Fruit fly (Drosophila melanogaster) whole organism, embryonic: ENCODE results near the gene CG13386.

Experiments
- Asciz ChIP-seq: fragments of 200-800 bp; sonication (Bioruptor generic); optimal IDR thresholded peaks from 2 replicates; lab custom pipeline; 2017; ENCODE audit warnings: missing biosample characterization, mild to moderate bottlenecking, missing genetic modification characterization, missing genetic modification reagents
- CG11093 ChIP-seq: fragments of 200-800 bp; sonication (Bioruptor generic); IDR thresholded peaks from 3 replicates; pipeline ENCODE4 v1.3.6; 2022; ENCODE audit warnings: missing biosample characterization, missing genetic modification characterization
- CG12155 ChIP-seq: fragments of 200-800 bp; sonication (Bioruptor generic); optimal IDR thresholded peaks from 3 replicates; lab custom pipeline; 2016; ENCODE audit warnings: missing biosample characterization, missing genetic modification characterization
- CG13775 ChIP-seq: fragments of 200-800 bp; sonication (Bioruptor generic); optimal IDR thresholded peaks from 3 replicates; lab custom pipeline; 2017; ENCODE audit warnings: missing biosample characterization, mild to moderate bottlenecking, missing genetic modification characterization
- CG14710 ChIP-seq: fragments of 200-800 bp; sonication (Bioruptor generic); optimal IDR thresholded peaks from 3 replicates; lab custom pipeline; 2019; ENCODE audit warnings: missing biosample characterization, mild to moderate bottlenecking, missing genetic modification characterization, moderate library complexity
- CG1603 ChIP-seq: fragments of 200-800 bp; sonication (Bioruptor generic); optimal IDR thresholded peaks from 2 replicates; lab custom pipeline; 2019; ENCODE audit warnings: missing biosample characterization, mild to moderate bottlenecking, missing genetic modification characterization, moderate library complexity
- CG16779 ChIP-seq: fragments of 200-800 bp; sonication (Bioruptor generic); IDR thresholded peaks from 2 replicates; pipeline ENCODE4 v1.3.6; 2022; ENCODE audit warnings: missing biosample characterization, missing genetic modification characterization
- CG16863 ChIP-seq: fragments of 200-800 bp; sonication (Bioruptor generic); optimal IDR thresholded peaks from 3 replicates; lab custom pipeline; 2016; ENCODE audit warnings: missing biosample characterization, missing genetic modification characterization
- CG18599 ChIP-seq: fragments of 200-800 bp; sonication (Bioruptor generic); optimal IDR thresholded peaks from 3 replicates; lab custom pipeline; 2017; ENCODE audit warnings: missing biosample characterization, missing genetic modification characterization, mild to moderate bottlenecking, moderate library complexity, missing genetic modification reagents
- CG2129 ChIP-seq: fragments of 200-800 bp; sonication (Bioruptor generic); IDR thresholded peaks from 2 replicates; pipeline ENCODE4 v1.3.6; 2022; ENCODE audit warnings: missing biosample characterization, missing genetic modification characterization; ENCODE audit not compliant: partially characterized antibody
- CG2202 ChIP-seq: fragments of 200-800 bp; sonication (Bioruptor generic); optimal IDR thresholded peaks from 2 replicates; lab custom pipeline; 2018; ENCODE audit warnings: missing biosample characterization, mild to moderate bottlenecking, missing genetic modification characterization
- CG30431 ChIP-seq: fragments of 200-800 bp; sonication (Bioruptor generic); optimal IDR thresholded peaks from 2 replicates; lab custom pipeline; 2017; ENCODE audit warnings: missing biosample characterization, missing genetic modification characterization
- CG32532 ChIP-seq: fragments of 200-800 bp; sonication (Bioruptor generic); IDR thresholded peaks from 2 replicates; pipeline ENCODE4 v1.3.6; 2022; ENCODE audit warnings: missing biosample characterization, missing genetic modification characterization
- CG3407 ChIP-seq: fragments of 200-800 bp; sonication (Bioruptor generic); optimal IDR thresholded peaks from 2 replicates; lab custom pipeline; 2018; ENCODE audit warnings: missing biosample characterization, mild to moderate bottlenecking, missing genetic modification characterization
- CG3847 ChIP-seq: fragments of 200-800 bp; sonication (Bioruptor generic); IDR thresholded peaks from 2 replicates; pipeline ENCODE4 v1.3.6; 2022; ENCODE audit warnings: missing biosample characterization, missing genetic modification characterization
- CG3995 ChIP-seq: fragments of 200-800 bp; sonication (Bioruptor generic); optimal IDR thresholded peaks from 3 replicates; lab custom pipeline; 2016; ENCODE audit warnings: missing biosample characterization, missing genetic modification characterization
- CG7745 ChIP-seq: fragments of 200-800 bp; sonication (Bioruptor generic); optimal IDR thresholded peaks from 2 replicates; lab custom pipeline; 2018; ENCODE audit warnings: missing biosample characterization, mild to moderate bottlenecking, missing genetic modification characterization, moderate library complexity
- CG8388 ChIP-seq: fragments of 200-800 bp; sonication (Bioruptor generic); optimal IDR thresholded peaks from 2 replicates; lab custom pipeline; 2019; ENCODE audit warnings: missing biosample characterization, mild to moderate bottlenecking, missing genetic modification characterization, moderate library complexity
- CG9876 ChIP-seq: fragments of 200-800 bp; sonication (Bioruptor generic); optimal IDR thresholded peaks from 2 replicates; lab custom pipeline; 2016; ENCODE audit warnings: missing biosample characterization, missing genetic modification characterization
- Dfd ChIP-seq, 2 experiments: fragments of >200 bp; optimal IDR thresholded peaks; 2 replicates each; lab custom pipeline; 2017; ENCODE audit warnings: missing biosample characterization in 2 of 2, missing genetic modification characterization in 2 of 2
- Doc2 ChIP-seq: fragments of 200-800 bp; sonication (Bioruptor generic); IDR thresholded peaks from 2 replicates; pipeline ENCODE4 v1.3.6; 2022; ENCODE audit warnings: missing biosample characterization, missing genetic modification characterization
- Hey ChIP-seq: fragments of 200-800 bp; sonication (Bioruptor generic); optimal IDR thresholded peaks from 3 replicates; lab custom pipeline; 2018; ENCODE audit warnings: missing biosample characterization, mild to moderate bottlenecking, missing genetic modification characterization
- Neu2 ChIP-seq: fragments of 200-800 bp; sonication (Bioruptor generic); optimal IDR thresholded peaks from 3 replicates; lab custom pipeline; 2016; ENCODE audit warnings: missing biosample characterization, missing genetic modification characterization, borderline replicate concordance
- bbx ChIP-seq: fragments of 200-800 bp; sonication (Bioruptor generic); IDR thresholded peaks from 2 replicates; pipeline ENCODE4 v1.3.6; 2022; ENCODE audit warnings: missing biosample characterization, missing genetic modification characterization; ENCODE audit not compliant: partially characterized antibody
- chm ChIP-seq: fragments of 200-800 bp; sonication (Bioruptor generic); IDR thresholded peaks from 2 replicates; pipeline ENCODE4 v1.3.6; 2022; ENCODE audit warnings: missing biosample characterization, missing genetic modification characterization
- dmrt11E ChIP-seq: fragments of 200-800 bp; sonication (Bioruptor generic); optimal IDR thresholded peaks from 3 replicates; lab custom pipeline; 2018; ENCODE audit warnings: missing biosample characterization, mild to moderate bottlenecking, missing genetic modification characterization, moderate library complexity
- dpn ChIP-seq, 2 experiments: fragments of 200-800 bp; sonication (Bioruptor generic); optimal IDR thresholded peaks; 3 replicates each; lab custom pipeline; 2016; ENCODE audit warnings: missing biosample characterization in 2 of 2, missing genetic modification characterization in 2 of 2
- exex ChIP-seq: fragments of 200-800 bp; sonication (Bioruptor generic); optimal IDR thresholded peaks from 4 replicates; lab custom pipeline; 2018; ENCODE audit warnings: missing biosample characterization, mild to moderate bottlenecking, missing genetic modification characterization, moderate library complexity
- fd102C ChIP-seq: fragments of 200-800 bp; sonication (Bioruptor generic); optimal IDR thresholded peaks from 2 replicates; lab custom pipeline; 2018; ENCODE audit warnings: missing biosample characterization, mild to moderate bottlenecking, missing genetic modification characterization, moderate library complexity
- fu2 ChIP-seq: fragments of 200-800 bp; sonication (Bioruptor generic); optimal IDR thresholded peaks from 2 replicates; lab custom pipeline; 2016; ENCODE audit warnings: missing biosample characterization, missing genetic modification characterization
- grn ChIP-seq: fragments of 200-800 bp; sonication (Bioruptor generic); optimal IDR thresholded peaks from 3 replicates; lab custom pipeline; 2017; ENCODE audit warnings: missing biosample characterization, missing genetic modification characterization
- h ChIP-seq: fragments of >200 bp; optimal IDR thresholded peaks from 2 replicates; lab custom pipeline; 2017
- jing ChIP-seq: fragments of 200-800 bp; sonication (Bioruptor generic); optimal IDR thresholded peaks from 2 replicates; lab custom pipeline; 2018; ENCODE audit warnings: missing biosample characterization, mild to moderate bottlenecking, missing genetic modification characterization
- luna ChIP-seq: fragments of 200-800 bp; sonication (Bioruptor generic); optimal IDR thresholded peaks from 2 replicates; lab custom pipeline; 2016; ENCODE audit warnings: missing biosample characterization, missing genetic modification characterization
- maf-S ChIP-seq: fragments of 200-800 bp; sonication (Bioruptor generic); optimal IDR thresholded peaks from 2 replicates; lab custom pipeline; 2016; ENCODE audit warnings: missing biosample characterization, missing genetic modification characterization
- mirr ChIP-seq: fragments of 200-800 bp; sonication (Bioruptor generic); optimal IDR thresholded peaks from 3 replicates; lab custom pipeline; 2018; ENCODE audit warnings: missing biosample characterization, mild to moderate bottlenecking, missing genetic modification characterization
- nerfin-1 ChIP-seq: fragments of 200-800 bp; sonication (Bioruptor generic); optimal IDR thresholded peaks from 3 replicates; lab custom pipeline; 2019; ENCODE audit warnings: missing biosample characterization, mild to moderate bottlenecking, missing genetic modification characterization, moderate library complexity
- oc ChIP-seq: fragments of 200-800 bp; sonication (Bioruptor generic); optimal IDR thresholded peaks from 2 replicates; lab custom pipeline; 2018; ENCODE audit warnings: missing biosample characterization, mild to moderate bottlenecking, missing genetic modification characterization, moderate library complexity
- org-1 ChIP-seq: fragments of 200-800 bp; sonication (Bioruptor generic); optimal IDR thresholded peaks from 2 replicates; lab custom pipeline; 2017; ENCODE audit warnings: missing biosample characterization, missing genetic modification characterization
- peb ChIP-seq: fragments of 200-800 bp; sonication (Bioruptor generic); IDR thresholded peaks from 2 replicates; pipeline ENCODE4 v1.3.6; 2022; ENCODE audit warnings: missing biosample characterization, missing genetic modification characterization
- phol ChIP-seq: fragments of 200-800 bp; sonication (Bioruptor generic); optimal IDR thresholded peaks from 3 replicates; lab custom pipeline; 2018; ENCODE audit warnings: missing biosample characterization, mild to moderate bottlenecking, missing genetic modification characterization, moderate library complexity
- pros ChIP-seq: fragments of 200-800 bp; sonication (Bioruptor generic); optimal IDR thresholded peaks from 3 replicates; lab custom pipeline; 2019; ENCODE audit warnings: missing biosample characterization, mild to moderate bottlenecking, missing genetic modification characterization, moderate library complexity
- salm ChIP-seq: fragments of 200-800 bp; sonication (Bioruptor generic); optimal IDR thresholded peaks from 2 replicates; lab custom pipeline; 2018; ENCODE audit warnings: missing biosample characterization, mild to moderate bottlenecking, missing genetic modification characterization
- sob ChIP-seq: fragments of 200-800 bp; sonication (Bioruptor generic); IDR thresholded peaks from 2 replicates; pipeline ENCODE4 v1.3.6; 2022; ENCODE audit warnings: missing biosample characterization, missing genetic modification characterization
- ssp ChIP-seq: fragments of 200-800 bp; sonication (Bioruptor generic); IDR thresholded peaks from 2 replicates; pipeline ENCODE4 v1.3.6; 2022; ENCODE audit warnings: missing biosample characterization, missing genetic modification characterization
- tx ChIP-seq: fragments of 200-800 bp; sonication (Bioruptor generic); optimal IDR thresholded peaks from 2 replicates; lab custom pipeline; 2016; ENCODE audit warnings: missing biosample characterization, missing genetic modification characterization
- unc-4 ChIP-seq: fragments of 200-800 bp; sonication (Bioruptor generic); IDR thresholded peaks from 2 replicates; pipeline ENCODE4 v1.3.6; 2022; ENCODE audit warnings: missing biosample characterization, missing genetic modification characterization; ENCODE audit not compliant: partially characterized antibody
- zfh2 ChIP-seq: fragments of 200-800 bp; sonication (Bioruptor generic); optimal IDR thresholded peaks from 2 replicates; lab custom pipeline; 2016; ENCODE audit warnings: missing biosample characterization, missing genetic modification characterization

CG13386 gene

DNA sequence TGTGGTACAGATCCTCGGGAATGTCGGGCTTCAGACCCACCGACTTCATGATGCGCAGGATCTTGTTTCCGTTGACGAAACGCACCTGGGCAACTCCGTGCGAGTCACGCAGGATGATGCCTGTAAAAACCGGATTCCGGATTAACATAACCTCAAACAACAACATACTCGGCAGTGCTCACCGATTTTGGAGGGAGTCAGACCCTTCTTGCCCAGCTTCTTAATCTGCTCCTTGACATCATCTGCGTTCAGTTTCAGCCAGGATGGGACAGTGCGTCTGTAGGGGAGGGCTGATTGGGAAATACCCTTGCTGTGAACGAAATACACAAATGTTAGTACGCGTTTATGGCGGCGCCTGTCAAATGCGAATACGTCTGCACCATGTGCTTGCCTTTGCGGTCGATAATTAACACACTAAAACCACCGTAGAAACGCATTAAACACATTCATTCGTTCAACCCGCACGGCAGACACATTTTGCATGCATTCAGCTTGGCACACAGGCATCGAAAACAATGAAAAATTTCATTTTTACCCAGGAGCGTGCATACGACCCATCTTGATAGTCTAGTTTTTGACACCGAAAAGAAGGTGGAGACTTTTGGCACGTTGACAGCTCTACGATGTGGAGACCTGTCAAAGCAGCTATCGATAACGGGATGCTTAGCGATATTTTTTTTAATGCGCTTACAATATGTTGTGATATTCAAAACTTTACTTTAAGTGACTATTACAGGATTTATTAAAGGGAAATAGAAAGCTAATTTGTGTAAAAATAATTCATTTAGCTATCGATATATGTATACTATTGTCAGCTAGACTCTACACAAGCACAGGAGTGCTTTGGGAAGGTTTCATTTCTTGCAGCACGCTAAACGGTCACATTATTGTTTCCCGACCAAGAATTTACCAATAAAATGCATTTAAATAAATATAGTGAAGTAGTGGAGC lies 34.5 kb upstream of the CG13386 start, which contains the start of the genes RpS13 and CSN8 (continued):
- peak; percentile 70 for TF ChIP-seq phol (tag; lab: Kevin White, UChicago)
- TF ChIP-seq org-1, result no peak
- 0 out of 2 replicates have a peak, but pooled peaks have one; percentile 7 for TF ChIP-seq CG3847
- TF ChIP-seq dmrt11E (tag; lab: Kevin White, UChicago), result no peak
- no peak for TF ChIP-seq jing
- TF ChIP-seq h (lab: Kevin White, UChicago), result no peak
- no peak for TF ChIP-seq CG12155 (GFP tag; lab: Kevin White, UChicago)
- TF ChIP-seq Asciz, result peak; percentile 37
- TF ChIP-seq CG1603 (tag; lab: Kevin White, UChicago), result peak; percentile 62
- no peak for TF ChIP-seq tx (GFP tag; lab: Kevin White, UChicago)
- TF ChIP-seq grn (GFP tag; lab: Kevin White, UChicago), result peak; percentile 26
- no peak for TF ChIP-seq peb (GFP tag; lab: Robert Waterston, UW)
- TF ChIP-seq CG32532 (GFP tag; lab: Robert Waterston, UW), result no peak
- TF ChIP-seq CG16863 (GFP tag; lab: Kevin White, UChicago), result no peak
- TF ChIP-seq dpn (GFP tag; optimal IDR thresholded peaks at IDR 0.05; lab: Kevin White, UChicago), result no peak
- no peak for TF ChIP-seq zfh2 (GFP tag; lab: Kevin White, UChicago)
- peak; percentile 39 for TF ChIP-seq nerfin-1 (tag; lab: Kevin White, UChicago)
- no peak for TF ChIP-seq oc (tag; lab: Kevin White, UChicago)
- TF ChIP-seq CG3407 (GFP tag; lab: Kevin White, UChicago), result no peak
- peak; percentile 22 for TF ChIP-seq maf-S (GFP tag; lab: Kevin White, UChicago)
- TF ChIP-seq CG18599 (GFP tag; lab: Kevin White, UChicago), result peak; percentile 20
- TF ChIP-seq mirr (GFP tag; lab: Kevin White, UChicago), result no peak
- TF ChIP-seq Hey (tag; lab: Kevin White, UChicago), result no peak
- TF ChIP-seq unc-4 (GFP tag; lab: Robert Waterston, UW), result peak; percentile 95
- no peak for TF ChIP-seq CG30431 (GFP tag; lab: Kevin White, UChicago)
- no peak for TF ChIP-seq CG7745 (tag; lab: Kevin White, UChicago)
- no peak for TF ChIP-seq fu2 (GFP tag; lab: Kevin White, UChicago)
- TF ChIP-seq ssp, result no peak
- 0 out of 2 replicates have a peak, but pooled peaks have one; percentile 31 for TF ChIP-seq CG16779
- TF ChIP-seq salm (tag; lab: Kevin White, UChicago), result peak; percentile 4
- no peak for TF ChIP-seq CG11093 (GFP tag; lab: Robert Waterston, UW)
- TF ChIP-seq CG14710 (tag; lab: Kevin White, UChicago), result peak; percentile 75
- no peak for TF ChIP-seq pros
- TF ChIP-seq CG9876 (GFP tag; lab: Kevin White, UChicago), result no peak
- peak; percentile 54; the same call in 1 of the 2 replicates for TF ChIP-seq sob (GFP tag; lab: Robert Waterston, UW)
- TF ChIP-seq Neu2, result no peak
- no peak for TF ChIP-seq Dfd (GFP tag; optimal IDR thresholded peaks at IDR 0.05; lab: Kevin White, UChicago)
- no peak for TF ChIP-seq fd102C
- peak; percentile 91 for TF ChIP-seq bbx (GFP tag; lab: Robert Waterston, UW)
- TF ChIP-seq luna (GFP tag; lab: Kevin White, UChicago), result no peak
- no peak for TF ChIP-seq Doc2 (GFP tag; lab: Robert Waterston, UW)
- peak; percentile 91 for TF ChIP-seq CG2129 (GFP tag; lab: Robert Waterston, UW)
- peak; percentile 27 for TF ChIP-seq CG13775 (GFP tag; lab: Kevin White, UChicago)
- TF ChIP-seq CG2202 (tag; lab: Kevin White, UChicago), result no peak
- peak; percentile 7 for TF ChIP-seq CG8388 (GFP tag; lab: Kevin White, UChicago)
- peak; percentile 81 for TF ChIP-seq CG3995 (GFP tag; lab: Kevin White, UChicago)
- peak; percentile 10 for TF ChIP-seq exex (tag; lab: Kevin White, UChicago)
- TF ChIP-seq chm (GFP tag; lab: Robert Waterston, UW), result 0 out of 2 replicates have a peak, but pooled peaks have one; percentile 4
